Fruit fly (Drosophila melanogaster): ENCODE measurements around the gene CG1161.

DNA sequence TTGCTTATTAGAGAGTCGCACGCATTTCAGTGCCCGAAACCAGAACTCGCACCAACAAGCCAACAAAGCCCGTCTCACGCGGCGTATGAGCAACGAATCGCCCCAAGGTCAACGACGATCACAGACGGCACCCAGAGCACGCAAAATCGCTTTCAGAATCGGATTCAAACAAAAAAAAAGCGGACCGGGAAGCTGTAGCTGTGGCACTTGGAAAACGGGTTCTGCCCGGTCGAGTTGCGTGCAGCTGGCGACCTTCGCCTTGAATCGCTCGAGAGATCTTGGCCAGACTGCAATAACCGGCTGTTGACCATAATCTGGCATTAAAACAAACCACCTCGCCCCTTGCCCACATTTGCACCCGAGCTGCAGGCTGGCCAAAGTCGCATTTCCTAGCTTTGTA is 8.5 kb downstream of the CG1161 start:
- TF ChIP-seq pan (optimal IDR thresholded peaks at IDR 0.05) (no peak), N (GFP tag; optimal IDR thresholded peaks at IDR 0.05) (no peak), h (GFP tag; optimal IDR thresholded peaks at IDR 0.05) (no peak), Abd-B (GFP tag; optimal IDR thresholded peaks at IDR 0.05) (no peak), lola (GFP tag; optimal IDR thresholded peaks at IDR 0.05) (no peak), Dif (GFP tag; optimal IDR thresholded peaks at IDR 0.05; ENCODE audit: partially characterized antibody) (peak; percentile 73), psq (GFP tag; optimal IDR thresholded peaks at IDR 0.05) (peak; percentile 12), Rel (GFP tag; optimal IDR thresholded peaks at IDR 0.05) (no peak), Rel (tag; optimal IDR thresholded peaks at IDR 0.05) (no peak), tai (GFP tag; optimal IDR thresholded peaks at IDR 0.05) (no peak), dsf (GFP tag; optimal IDR thresholded peaks at IDR 0.05; ENCODE audit: borderline replicate concordance) (no peak), jim (GFP tag; optimal IDR thresholded peaks at IDR 0.05) (no peak), Myc (optimal IDR thresholded peaks at IDR 0.05) (no peak)
